Worm (Caenorhabditis elegans) whole organism, young adult: ENCODE measurements around the gene srd-11.

Experiments used
- F49E8.2 ChIP-seq: sonication (generic microtip); optimal IDR thresholded peaks from 3 replicates; lab custom pipeline; 2017; ENCODE audit warnings: missing genetic modification characterization, mild to moderate bottlenecking, missing compliant biosample characterization, antibody characterized with exemption, moderate library complexity; ENCODE audit not compliant: insufficient read depth
- F52B5.7 ChIP-seq: sonication (generic microtip); optimal IDR thresholded peaks from 2 replicates; lab custom pipeline; 2016; ENCODE audit warnings: mild to moderate bottlenecking, missing genetic modification characterization, missing compliant biosample characterization
- Y53G8AR.9 ChIP-seq: fragments of 200-800 bp; sonication (Bioruptor generic); conservative IDR thresholded peaks from 2 replicates; pipeline ENCODE4 v1.3.6; 2022; ENCODE audit warnings: missing genetic modification reagents, missing genetic modification characterization, missing compliant biosample characterization
- ama-1 ChIP-seq, 3 experiments: fragments of 150-350 bp in 1 of 3; sonication (generic microtip) in 2 of 3; optimal IDR thresholded peaks; 2 replicates each; lab custom pipeline; 2014 to 2018; ENCODE audit warnings: missing biosample characterization in 2 of 3, missing genetic modification characterization in 2 of 3, missing genetic modification reagents in 2 of 3
- attf-5 ChIP-seq: fragments of 200-800 bp; sonication (Bioruptor generic); optimal IDR thresholded peaks from 2 replicates; lab custom pipeline; 2018; ENCODE audit warnings: mild to moderate bottlenecking, missing genetic modification characterization, missing compliant biosample characterization
- fkh-3 ChIP-seq: sonication (generic microtip); optimal IDR thresholded peaks from 2 replicates; lab custom pipeline; 2016; ENCODE audit warnings: mild to moderate bottlenecking, missing genetic modification characterization, missing compliant biosample characterization
- pha-4 ChIP-seq: fragments of 150-350 bp; sonication (generic microtip); optimal IDR thresholded peaks from 2 replicates; lab custom pipeline; 2014; ENCODE audit warnings: missing biosample characterization, missing genetic modification reagents, missing genetic modification characterization
- ztf-26 ChIP-seq: sonication (generic microtip); optimal IDR thresholded peaks from 2 replicates; lab custom pipeline; 2017; ENCODE audit warnings: missing genetic modification characterization, missing compliant biosample characterization

DNA sequence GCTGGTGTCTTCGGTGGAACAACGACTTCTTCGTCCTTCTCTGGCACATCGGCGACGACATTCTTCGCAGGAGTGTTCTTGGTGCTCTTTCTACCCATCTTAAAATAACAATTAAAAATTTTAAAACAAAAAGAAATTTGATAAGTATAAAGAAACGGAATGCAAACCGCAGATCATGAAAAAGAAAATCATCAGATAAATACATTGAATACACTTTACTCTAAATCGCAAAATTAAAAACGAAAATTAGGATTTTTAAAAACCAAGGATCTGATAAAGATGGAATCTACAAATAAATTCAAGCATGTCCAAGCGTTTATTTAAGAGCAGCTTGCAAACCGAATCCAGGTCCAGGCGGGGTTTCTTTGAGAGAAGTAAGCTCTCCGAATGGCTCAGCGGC lies 4.8 kb upstream of the srd-11 start, which contains the start of gene F53F4.11:
- TF ChIP-seq F52B5.7 (tag; lab: Kevin White, UChicago) (no peak), ztf-26 (tag; lab: Kevin White, UChicago) (no peak), F49E8.2 (tag; lab: Kevin White, UChicago) (no peak), attf-5 (GFP tag; lab: Kevin White, UChicago) (no peak), ama-1 (optimal IDR thresholded peaks at IDR 0.05; lab: Kevin White, UChicago) (no peak), ama-1 (GFP tag; optimal IDR thresholded peaks at IDR 0.05; lab: Kevin White, UChicago) (no peak), pha-4 (tag; lab: Kevin White, UChicago) (no peak), fkh-3 (no peak), Y53G8AR.9 (GFP tag; lab: Robert Waterston, UW) (no peak)
